Worm (Caenorhabditis elegans) whole organism, L4/young adult: ENCODE results near the gene F11D11.12.

ENCODE experiments used
- W03F9.2 ChIP-seq: fragments of 150-350 bp; optimal IDR thresholded peaks from 2 replicates; lab custom pipeline; 2014; ENCODE audit warnings: missing biosample characterization, missing genetic modification characterization
- dao-5 ChIP-seq: sonication (generic microtip); optimal IDR thresholded peaks from 2 replicates; lab custom pipeline; 2016; ENCODE audit warnings: missing genotype, missing genetic modification characterization, moderate library complexity, missing compliant biosample characterization
- him-1 ChIP-seq: sonication (generic microtip); optimal IDR thresholded peaks from 2 replicates; lab custom pipeline; 2016; ENCODE audit warnings: missing genotype, missing genetic modification reagents, missing genetic modification characterization, missing compliant biosample characterization

- TF ChIP-seq him-1 (no peak), dao-5 (tag; lab: Kevin White, UChicago) (no peak), W03F9.2 (tag; lab: Kevin White, UChicago) (no peak)
These were observed 38.4 kb downstream of the F11D11.12 start for ce11 chrV:18712118-18712517.
